Worm (Caenorhabditis elegans) whole organism, L3 larva: ENCODE data around the gene T22G5.1.

Source experiments
- R02D3.7 ChIP-seq: fragments of 150-350 bp; optimal IDR thresholded peaks from 2 replicates; lab custom pipeline; 2014; ENCODE audit warnings: missing biosample characterization, missing genetic modification characterization
- ZK546.5 ChIP-seq: sonication (generic microtip); optimal IDR thresholded peaks from 2 replicates; lab custom pipeline; 2017; ENCODE audit warnings: missing biosample characterization, missing genetic modification characterization
- aly-2 ChIP-seq: fragments of 150-350 bp; optimal IDR thresholded peaks from 2 replicates; lab custom pipeline; 2014; ENCODE audit warnings: missing biosample characterization, missing genetic modification characterization
- ama-1 ChIP-seq: fragments of 150-350 bp; optimal IDR thresholded peaks from 2 replicates; lab custom pipeline; 2018
- ceh-16 ChIP-seq: sonication (generic microtip); optimal IDR thresholded peaks from 2 replicates; lab custom pipeline; 2017; ENCODE audit warnings: missing biosample characterization, missing genetic modification characterization
- ceh-28 ChIP-seq: fragments of 150-350 bp; optimal IDR thresholded peaks from 2 replicates; lab custom pipeline; 2014; ENCODE audit warnings: missing biosample characterization, missing genetic modification reagents, missing genetic modification characterization
- ceh-82 ChIP-seq: fragments of 150-350 bp; optimal IDR thresholded peaks from 2 replicates; lab custom pipeline; 2014; ENCODE audit warnings: missing biosample characterization, missing genetic modification characterization
- daf-12 ChIP-seq: fragments of 150-350 bp; optimal IDR thresholded peaks from 2 replicates; lab custom pipeline; 2014; ENCODE audit warnings: missing biosample characterization, missing genetic modification reagents, missing genetic modification characterization
- egl-27 ChIP-seq: sonication (generic microtip); optimal IDR thresholded peaks from 4 replicates; lab custom pipeline; 2017; ENCODE audit warnings: missing biosample characterization, missing genetic modification reagents, missing genetic modification characterization
- egl-5 ChIP-seq: fragments of 150-350 bp; optimal IDR thresholded peaks from 2 replicates; lab custom pipeline; 2017; ENCODE audit warnings: missing biosample characterization, missing genetic modification reagents, missing genetic modification characterization, inconsistent platforms
- elt-1 ChIP-seq: fragments of 150-350 bp; optimal IDR thresholded peaks from 2 replicates; lab custom pipeline; 2014; ENCODE audit warnings: missing biosample characterization, missing genetic modification characterization
- elt-2 ChIP-seq: sonication (generic microtip); optimal IDR thresholded peaks from 2 replicates; lab custom pipeline; 2016; ENCODE audit warnings: missing genetic modification reagents, mild to moderate bottlenecking, missing genetic modification characterization, missing compliant biosample characterization
- elt-3 ChIP-seq, 3 experiments: fragments of 150-350 bp in 1 of 3; sonication (generic microtip) in 2 of 3; optimal IDR thresholded peaks; 2 replicates in 2 of 3; 4 replicates in 1 of 3; lab custom pipeline; 2014 to 2017; ENCODE audit warnings: missing biosample characterization in 3 of 3, missing genetic modification characterization in 3 of 3
- eor-1 ChIP-seq, 2 experiments: fragments of 150-350 bp; optimal IDR thresholded peaks; 2 replicates each; lab custom pipeline; 2014 to 2018; ENCODE audit warnings: missing biosample characterization in 2 of 2, missing genetic modification characterization in 2 of 2
- fkh-10 ChIP-seq: sonication (generic microtip); optimal IDR thresholded peaks from 2 replicates; lab custom pipeline; 2017; ENCODE audit warnings: missing biosample characterization, missing genetic modification reagents, missing genetic modification characterization
- fos-1 ChIP-seq: fragments of 150-350 bp; optimal IDR thresholded peaks from 2 replicates; lab custom pipeline; 2014; ENCODE audit warnings: missing biosample characterization, missing genetic modification characterization
- jun-1 ChIP-seq: fragments of 150-350 bp; optimal IDR thresholded peaks from 2 replicates; lab custom pipeline; 2014; ENCODE audit warnings: missing biosample characterization, missing genetic modification reagents, missing genetic modification characterization
- lin-15B ChIP-seq: fragments of 150-350 bp; optimal IDR thresholded peaks from 2 replicates; lab custom pipeline; 2014; ENCODE audit warnings: missing biosample characterization, missing genetic modification characterization
- mml-1 ChIP-seq: fragments of 150-350 bp; sonication (generic microtip); optimal IDR thresholded peaks from 3 replicates; lab custom pipeline; 2014; ENCODE audit warnings: missing biosample characterization, missing genetic modification characterization
- nhr-11 ChIP-seq: fragments of 150-350 bp; optimal IDR thresholded peaks from 2 replicates; lab custom pipeline; 2014; ENCODE audit warnings: missing biosample characterization, missing genetic modification characterization
- nhr-12 ChIP-seq: fragments of 150-350 bp; optimal IDR thresholded peaks from 2 replicates; lab custom pipeline; 2014; ENCODE audit warnings: missing biosample characterization, missing genetic modification characterization
- nhr-23 ChIP-seq: fragments of 150-350 bp; optimal IDR thresholded peaks from 2 replicates; lab custom pipeline; 2014; ENCODE audit warnings: missing biosample characterization, missing genetic modification reagents, missing genetic modification characterization
- nhr-237 ChIP-seq: fragments of 150-350 bp; optimal IDR thresholded peaks from 2 replicates; lab custom pipeline; 2014; ENCODE audit warnings: missing biosample characterization, missing genetic modification characterization
- nhr-25 ChIP-seq: sonication (generic microtip); optimal IDR thresholded peaks from 2 replicates; lab custom pipeline; 2017; ENCODE audit warnings: missing biosample characterization, missing genetic modification characterization
- nhr-67 ChIP-seq: fragments of 150-350 bp; optimal IDR thresholded peaks from 2 replicates; lab custom pipeline; 2014; ENCODE audit warnings: missing biosample characterization, missing genetic modification characterization
- nhr-76 ChIP-seq: fragments of 150-350 bp; sonication (generic microtip); optimal IDR thresholded peaks from 5 replicates; lab custom pipeline; 2014; ENCODE audit warnings: missing biosample characterization, missing genetic modification characterization
- pha-4 ChIP-seq: fragments of 150-350 bp; optimal IDR thresholded peaks from 2 replicates; lab custom pipeline; 2014; ENCODE audit warnings: missing biosample characterization, missing genetic modification reagents, missing genetic modification characterization
- pqm-1 ChIP-seq: fragments of 150-350 bp; optimal IDR thresholded peaks from 2 replicates; lab custom pipeline; 2017; ENCODE audit warnings: missing biosample characterization, missing genetic modification characterization, inconsistent platforms
- skn-1 ChIP-seq: fragments of 150-350 bp; optimal IDR thresholded peaks from 2 replicates; lab custom pipeline; 2014; ENCODE audit warnings: missing biosample characterization, missing genetic modification characterization
- unc-39 ChIP-seq: sonication (generic microtip); optimal IDR thresholded peaks from 4 replicates; lab custom pipeline; 2017; ENCODE audit warnings: missing biosample characterization, missing genetic modification characterization
- unc-62 ChIP-seq: fragments of 150-350 bp; sonication (generic microtip); optimal IDR thresholded peaks from 4 replicates; lab custom pipeline; 2014; ENCODE audit warnings: missing biosample characterization, missing genetic modification reagents, missing genetic modification characterization
- zag-1 ChIP-seq: fragments of 150-350 bp; optimal IDR thresholded peaks from 2 replicates; lab custom pipeline; 2014; ENCODE audit warnings: missing biosample characterization, missing genetic modification characterization

T22G5.1 gene

DNA sequence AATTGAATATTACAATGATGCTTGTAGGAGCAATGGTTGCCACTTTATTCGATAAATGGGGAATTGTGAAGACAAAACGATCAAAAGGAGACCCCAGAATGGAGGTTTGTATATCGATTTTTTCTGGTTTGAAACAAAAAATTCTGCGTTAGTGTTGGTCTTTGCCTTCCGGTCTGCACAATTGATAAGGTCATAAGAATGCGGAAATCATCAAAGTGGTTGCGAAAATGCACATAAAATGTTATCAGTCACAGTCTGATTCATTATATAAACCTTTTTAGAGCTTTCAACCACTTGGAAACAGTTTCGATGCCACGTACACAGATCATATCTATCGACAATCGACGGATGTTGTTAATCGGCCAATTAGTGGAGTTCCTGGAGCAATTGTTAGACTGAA lies 17.0 kb downstream of the T22G5.1 start:
- peak; percentile 93 for TF ChIP-seq elt-2 (tag; lab: Kevin White, UChicago)
- peak; percentile 92 for TF ChIP-seq pqm-1 (tag; lab: Kevin White, UChicago)
- TF ChIP-seq ceh-82 = no peak
- no peak for TF ChIP-seq eor-1 (tag; optimal IDR thresholded peaks at IDR 0.05; lab: Kevin White, UChicago)

DNA sequence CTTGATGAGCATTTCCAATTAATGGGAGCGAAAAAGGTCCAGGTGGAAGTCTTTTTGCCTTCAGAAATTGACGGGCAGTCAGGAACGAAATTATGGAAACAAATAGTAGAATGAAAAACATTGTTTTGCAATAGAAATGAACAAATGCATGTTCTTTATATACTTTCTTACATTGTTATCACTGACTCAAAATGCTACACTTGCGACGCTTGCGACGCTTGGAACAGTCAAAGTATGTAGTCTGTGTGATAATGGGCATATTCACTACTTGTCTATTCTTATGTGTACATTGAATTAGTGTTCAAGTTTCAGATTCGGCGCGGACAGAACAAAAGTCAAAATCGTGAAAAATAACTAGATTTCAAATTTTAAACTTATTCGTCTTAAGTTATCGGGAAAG lies 21.7 kb downstream of the T22G5.1 start, which contains the start of gene cyp-35C1:
Gene cyp-35C1 (minus strand): TSS at position 132 of the 400 bp plus-strand sequence.
- TF ChIP-seq fos-1 = no peak
- no peak for TF ChIP-seq daf-12
- no peak for TF ChIP-seq nhr-11 (tag; lab: Kevin White, UChicago)
- TF ChIP-seq nhr-76 (tag; lab: Kevin White, UChicago) = no peak
- TF ChIP-seq pqm-1 (tag; lab: Kevin White, UChicago) = peak; percentile 51
- TF ChIP-seq egl-27 (tag; lab: Kevin White, UChicago) = no peak
- TF ChIP-seq elt-2 (tag; lab: Kevin White, UChicago) = peak; percentile 59

DNA sequence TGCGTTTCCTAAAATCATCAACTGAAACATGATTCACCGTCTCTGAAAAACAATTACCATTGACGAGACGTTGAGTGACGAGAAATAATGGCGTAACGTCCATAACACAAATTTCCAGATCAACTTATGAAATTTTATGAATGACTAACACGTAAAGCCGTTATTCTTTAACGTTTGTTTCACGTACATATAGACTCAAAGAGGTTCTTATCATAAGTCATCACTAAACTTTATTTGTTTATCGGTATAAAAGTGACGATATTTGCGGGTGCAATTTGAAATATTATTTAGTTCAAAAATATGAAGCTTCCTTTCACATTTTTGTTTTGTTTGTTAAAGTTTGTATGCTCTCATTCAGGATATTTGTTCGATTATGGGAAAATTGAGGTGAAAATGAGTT lies 22.6 kb downstream of the T22G5.1 start, which contains the start of gene oac-3:
Gene oac-3 (plus strand): TSS at position 301 of the 400 bp plus-strand sequence.
- TF ChIP-seq skn-1 (tag; lab: Kevin White, UChicago) = no peak
- no peak for TF ChIP-seq elt-3 (tag; optimal IDR thresholded peaks at IDR 0.05; lab: Kevin White, UChicago)
- no peak for TF ChIP-seq eor-1 (tag; optimal IDR thresholded peaks at IDR 0.05; lab: Kevin White, UChicago)
- TF ChIP-seq aly-2 (tag; lab: Kevin White, UChicago) = no peak
- TF ChIP-seq R02D3.7 (tag; lab: Kevin White, UChicago) = no peak
- TF ChIP-seq nhr-25 = no peak
- TF ChIP-seq nhr-11 (tag; lab: Kevin White, UChicago) = no peak
- TF ChIP-seq egl-5 (tag; lab: Kevin White, UChicago) = no peak
- TF ChIP-seq ZK546.5 (tag; lab: Kevin White, UChicago) = no peak
- TF ChIP-seq, all 47 proteins: peak for 0

DNA sequence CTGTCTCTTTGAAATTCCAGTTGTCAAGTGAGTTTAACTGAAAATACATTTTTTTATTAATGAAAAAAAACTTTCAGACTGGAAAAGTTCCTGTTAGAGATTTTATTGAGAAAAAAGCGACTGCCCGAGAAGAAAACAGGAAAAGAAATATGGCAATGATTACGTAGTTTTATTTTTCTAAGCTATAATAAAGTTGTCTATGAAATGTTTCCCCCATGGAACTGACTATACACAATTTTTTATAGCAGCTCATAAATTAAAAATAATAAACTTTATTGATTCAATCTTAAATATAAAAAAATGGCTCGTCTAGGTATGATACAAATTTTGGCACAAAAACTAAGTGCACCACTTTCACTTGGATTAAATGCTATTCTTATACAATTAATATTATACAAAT lies 25.9 kb downstream of the T22G5.1 start, which contains the start of gene C06B3.1:
Gene C06B3.1 (plus strand): TSS at position 301 of the 400 bp plus-strand sequence.
- no peak for TF ChIP-seq mml-1 (tag; lab: Kevin White, UChicago)
- no peak for TF ChIP-seq ceh-82
- TF ChIP-seq zag-1 = no peak
- TF ChIP-seq nhr-12 (tag; lab: Kevin White, UChicago) = no peak
- no peak for TF ChIP-seq ZK546.5 (tag; lab: Kevin White, UChicago)
- no peak for TF ChIP-seq nhr-76 (tag; lab: Kevin White, UChicago)
- no peak for TF ChIP-seq ama-1
- TF ChIP-seq unc-39 (tag; lab: Kevin White, UChicago) = no peak
- no peak for TF ChIP-seq lin-15B (tag; lab: Kevin White, UChicago)
- TF ChIP-seq nhr-67 (tag; lab: Kevin White, UChicago) = no peak
- no peak for TF ChIP-seq nhr-11 (tag; lab: Kevin White, UChicago)
- no peak for TF ChIP-seq jun-1 (tag; lab: Kevin White, UChicago)
- no peak for TF ChIP-seq elt-2 (tag; lab: Kevin White, UChicago)
- TF ChIP-seq ceh-28 = no peak
- no peak for TF ChIP-seq elt-1 (tag; lab: Kevin White, UChicago)
- no peak for TF ChIP-seq nhr-23
- TF ChIP-seq nhr-237 (tag; lab: Kevin White, UChicago) = no peak
- no peak for TF ChIP-seq unc-62 (GFP tag; lab: Kevin White, UChicago)
- no peak for TF ChIP-seq elt-3 (tag; optimal IDR thresholded peaks at IDR 0.05; lab: Kevin White, UChicago)
- TF ChIP-seq fkh-10 (GFP tag; lab: Kevin White, UChicago) = no peak

DNA sequence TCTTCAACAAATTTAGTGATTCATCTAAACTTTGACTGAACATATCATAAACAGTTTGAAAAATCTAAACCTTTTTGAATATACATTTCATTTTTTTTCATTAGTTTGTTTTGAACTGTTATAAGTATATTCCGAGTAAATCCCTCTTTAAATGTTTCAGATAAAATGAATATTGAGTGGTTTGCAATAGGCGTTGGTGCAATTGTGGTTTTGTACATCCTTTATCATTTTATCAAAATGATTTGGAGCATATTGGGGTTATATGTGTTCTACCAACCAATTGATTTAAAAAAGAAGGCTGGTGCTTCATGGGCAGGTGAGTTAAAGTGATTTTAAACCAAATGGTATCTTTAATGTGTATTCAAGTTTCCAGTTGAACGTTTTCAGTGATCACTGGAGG lies 27.8 kb downstream of the T22G5.1 start, which contains the start of gene stdh-3:
Gene stdh-3 (plus strand): TSS at position 166 of the 400 bp plus-strand sequence.
- TF ChIP-seq fos-1 = no peak
- TF ChIP-seq mml-1 (tag; lab: Kevin White, UChicago) = no peak
- no peak for TF ChIP-seq pha-4 (tag; lab: Kevin White, UChicago)
- no peak for TF ChIP-seq eor-1 (tag; optimal IDR thresholded peaks at IDR 0.05; lab: Kevin White, UChicago)
- no peak for TF ChIP-seq zag-1
- TF ChIP-seq unc-62 (GFP tag; lab: Kevin White, UChicago) = no peak
- no peak for TF ChIP-seq pqm-1 (tag; lab: Kevin White, UChicago)
- TF ChIP-seq R02D3.7 (tag; lab: Kevin White, UChicago) = no peak
- no peak for TF ChIP-seq fkh-10 (GFP tag; lab: Kevin White, UChicago)
- TF ChIP-seq lin-15B (tag; lab: Kevin White, UChicago) = no peak
- no peak for TF ChIP-seq ceh-16
- TF ChIP-seq nhr-237 (tag; lab: Kevin White, UChicago) = no peak
